Fruit fly (Drosophila melanogaster) whole organism, pupa: ENCODE data around the gene RPA2.

ENCODE experiments used
- CG10348 ChIP-seq: fragments of 200-800 bp; sonication (Bioruptor generic); IDR thresholded peaks from 2 replicates; pipeline ENCODE4 v1.3.6; 2022; ENCODE audit warnings: missing biosample characterization, missing genetic modification characterization
- CG12605 ChIP-seq: fragments of 200-800 bp; sonication (Bioruptor generic); IDR thresholded peaks from 2 replicates; pipeline ENCODE4 v1.3.6; 2022; ENCODE audit warnings: missing biosample characterization, missing genetic modification characterization
- CG13204 ChIP-seq: fragments of 200-800 bp; sonication (Bioruptor generic); optimal IDR thresholded peaks from 2 replicates; lab custom pipeline; 2018; ENCODE audit warnings: missing biosample characterization, mild to moderate bottlenecking, missing genetic modification characterization, moderate library complexity
- CG14655 ChIP-seq: fragments of 200-800 bp; sonication (Bioruptor generic); optimal IDR thresholded peaks from 3 replicates; lab custom pipeline; 2017; ENCODE audit warnings: mild to moderate bottlenecking, missing biosample characterization, missing genetic modification reagents, missing genetic modification characterization
- CG15710 ChIP-seq: fragments of 200-800 bp; sonication (Bioruptor generic); optimal IDR thresholded peaks from 2 replicates; lab custom pipeline; 2018; ENCODE audit warnings: missing biosample characterization, mild to moderate bottlenecking, missing genetic modification characterization, moderate library complexity
- CG17806 ChIP-seq: fragments of 200-800 bp; sonication (Bioruptor generic); optimal IDR thresholded peaks from 2 replicates; lab custom pipeline; 2018; ENCODE audit warnings: missing biosample characterization, mild to moderate bottlenecking, missing genetic modification characterization, moderate library complexity
- CG32121 ChIP-seq: fragments of 200-800 bp; sonication (Bioruptor generic); IDR thresholded peaks from 2 replicates; pipeline ENCODE4 v1.3.6; 2022; ENCODE audit warnings: missing biosample characterization, missing genetic modification characterization
- CG34367 ChIP-seq: fragments of 200-800 bp; sonication (Bioruptor generic); optimal IDR thresholded peaks from 2 replicates; lab custom pipeline; 2018; ENCODE audit warnings: missing biosample characterization, mild to moderate bottlenecking, missing genetic modification characterization
- CG4496 ChIP-seq: fragments of 200-800 bp; sonication (Bioruptor generic); IDR thresholded peaks from 3 replicates; pipeline ENCODE4 v1.3.6; 2022; ENCODE audit warnings: missing biosample characterization, missing genetic modification characterization
- CG8159 ChIP-seq: fragments of 200-800 bp; sonication (Bioruptor generic); optimal IDR thresholded peaks from 3 replicates; lab custom pipeline; 2018; ENCODE audit warnings: missing biosample characterization, mild to moderate bottlenecking, missing genetic modification characterization, moderate library complexity
- CG8301 ChIP-seq: fragments of 200-800 bp; sonication (Bioruptor generic); optimal IDR thresholded peaks from 2 replicates; lab custom pipeline; 2018; ENCODE audit warnings: missing biosample characterization, mild to moderate bottlenecking, missing genetic modification characterization
- CG9948 ChIP-seq: fragments of 200-800 bp; sonication (Bioruptor generic); optimal IDR thresholded peaks from 2 replicates; lab custom pipeline; 2018; ENCODE audit warnings: missing biosample characterization, mild to moderate bottlenecking, missing genetic modification characterization, moderate library complexity
- D1 ChIP-seq: fragments of 200-800 bp; sonication (Bioruptor generic); optimal IDR thresholded peaks from 2 replicates; lab custom pipeline; 2018; ENCODE audit warnings: missing biosample characterization, mild to moderate bottlenecking, missing genetic modification characterization, moderate library complexity
- EcR ChIP-seq: fragments of 200-800 bp; sonication (Bioruptor generic); optimal IDR thresholded peaks from 3 replicates; lab custom pipeline; 2019; ENCODE audit warnings: missing biosample characterization, missing genetic modification characterization, mild to moderate bottlenecking, moderate library complexity, missing genetic modification reagents
- Ets98B ChIP-seq: fragments of 200-800 bp; sonication (Bioruptor generic); IDR thresholded peaks from 2 replicates; pipeline ENCODE4 v1.3.6; 2022; ENCODE audit warnings: missing biosample characterization, missing genetic modification characterization
- Pif1A ChIP-seq: fragments of 200-800 bp; sonication (Bioruptor generic); optimal IDR thresholded peaks from 3 replicates; lab custom pipeline; 2016; ENCODE audit warnings: missing biosample characterization, missing genetic modification characterization
- Pif1B ChIP-seq: fragments of 200-800 bp; sonication (Bioruptor generic); optimal IDR thresholded peaks from 3 replicates; lab custom pipeline; 2016; ENCODE audit warnings: missing biosample characterization, missing genetic modification characterization
- Snoo ChIP-seq: fragments of 200-800 bp; sonication (Bioruptor generic); optimal IDR thresholded peaks from 3 replicates; lab custom pipeline; 2017; ENCODE audit warnings: missing biosample characterization, mild to moderate bottlenecking, missing genetic modification characterization, inconsistent platforms
- fd96Ca ChIP-seq: fragments of 200-800 bp; sonication (Bioruptor generic); IDR thresholded peaks from 3 replicates; pipeline ENCODE4 v1.3.6; 2022; ENCODE audit warnings: missing biosample characterization, missing genetic modification characterization
- gl ChIP-seq: fragments of 200-800 bp; sonication (Bioruptor generic); optimal IDR thresholded peaks from 2 replicates; lab custom pipeline; 2018; ENCODE audit warnings: missing biosample characterization, mild to moderate bottlenecking, missing genetic modification characterization
- rn ChIP-seq: fragments of 200-800 bp; sonication (Bioruptor generic); IDR thresholded peaks from 2 replicates; pipeline ENCODE4 v1.3.6; 2022; ENCODE audit warnings: missing biosample characterization, missing genetic modification characterization

The RPA2 gene

dm6 chr2L:20918733-20919132 lies 7.2 kb downstream of the RPA2 start, which contains the start of the genes CG43739 and sky:
Gene CG43739, minus strand, starts transcription at chr2L:20918931.
Gene sky, minus strand, starts transcription at chr2L:20918931.
- TF ChIP-seq CG4496 (GFP tag; lab: Robert Waterston, UW) = 0 out of 3 replicates have a peak, but pooled peaks have one; percentile 6
- TF ChIP-seq Ets98B = peak; percentile 18; the same call in 1 of the 2 replicates
- no peak for TF ChIP-seq CG32121 (GFP tag; lab: Robert Waterston, UW)

dm6 chr2L:20918056-20918674 lies 7.8 kb downstream of the RPA2 start:
- TF ChIP-seq CG13204 (GFP tag; lab: Kevin White, UChicago) = no peak
- TF ChIP-seq D1 (tag; lab: Kevin White, UChicago) = no peak
- peak; percentile 29 for TF ChIP-seq CG14655
- TF ChIP-seq rn (GFP tag; lab: Robert Waterston, UW) = no peak
- TF ChIP-seq CG34367 = peak; percentile 36
- peak; percentile 87 for TF ChIP-seq CG12605 (GFP tag; lab: Robert Waterston, UW)
- peak; percentile 69 for TF ChIP-seq CG8301 (tag; lab: Kevin White, UChicago)
- TF ChIP-seq CG17806 (tag; lab: Kevin White, UChicago) = peak; percentile 25
- TF ChIP-seq fd96Ca (GFP tag; lab: Robert Waterston, UW) = no peak
- 0 out of 2 replicates have a peak, but pooled peaks have one; percentile 32 for TF ChIP-seq CG10348 (GFP tag; lab: Robert Waterston, UW)
- peak; percentile 65 for TF ChIP-seq CG15710 (tag; lab: Kevin White, UChicago)
- peak; percentile 77 for TF ChIP-seq Pif1B (GFP tag; lab: Kevin White, UChicago)
- TF ChIP-seq CG4496 (GFP tag; lab: Robert Waterston, UW) = peak; percentile 71
- TF ChIP-seq CG9948 (tag; lab: Kevin White, UChicago) = peak; percentile 46
- TF ChIP-seq EcR (GFP tag; lab: Kevin White, UChicago) = no peak
- TF ChIP-seq CG32121 (GFP tag; lab: Robert Waterston, UW) = peak; percentile 34; the same call in 1 of the 2 replicates
- TF ChIP-seq gl (tag; lab: Kevin White, UChicago) = no peak
- peak; percentile 71 for TF ChIP-seq Snoo (tag; lab: Kevin White, UChicago)
- peak; percentile 74 for TF ChIP-seq Ets98B
- TF ChIP-seq Pif1A (GFP tag; lab: Kevin White, UChicago) = peak; percentile 15
- TF ChIP-seq CG8159 = no peak

dm6 chr2L:20917235-20918055 lies 8.5 kb downstream of the RPA2 start:
- TF ChIP-seq Ets98B (no peak; the same call in 1 of the 2 replicates), CG17806 (tag; lab: Kevin White, UChicago) (peak; percentile 87), CG13204 (GFP tag; lab: Kevin White, UChicago) (no peak), Pif1A (GFP tag; lab: Kevin White, UChicago) (peak; percentile 84), CG10348 (GFP tag; lab: Robert Waterston, UW) (no peak), CG15710 (tag; lab: Kevin White, UChicago) (peak; percentile 51), EcR (GFP tag; lab: Kevin White, UChicago) (no peak), CG12605 (GFP tag; lab: Robert Waterston, UW) (0 out of 2 replicates have a peak, but pooled peaks have one; percentile 10), rn (GFP tag; lab: Robert Waterston, UW) (no peak; the same call in 1 of the 2 replicates), gl (tag; lab: Kevin White, UChicago) (peak; percentile 55), CG32121 (GFP tag; lab: Robert Waterston, UW) (peak; percentile 65; the same call in 1 of the 2 replicates), CG4496 (GFP tag; lab: Robert Waterston, UW) (peak; percentile 28; the same call in 2 of the 3 replicates), CG9948 (tag; lab: Kevin White, UChicago) (peak; percentile 87), CG8301 (tag; lab: Kevin White, UChicago) (peak; percentile 88), Pif1B (GFP tag; lab: Kevin White, UChicago) (peak; percentile 52), CG8159 (peak; percentile 88), CG34367 (peak; percentile 54), CG14655 (peak; percentile 88), fd96Ca (GFP tag; lab: Robert Waterston, UW) (peak; percentile 13; the same call in 2 of the 3 replicates), Snoo (tag; lab: Kevin White, UChicago) (peak; percentile 40), D1 (tag; lab: Kevin White, UChicago) (peak; percentile 80)
- TF ChIP-seq, all 21 proteins: peak for 16

- TF ChIP-seq Pif1B (GFP tag; lab: Kevin White, UChicago) (no peak), CG4496 (GFP tag; lab: Robert Waterston, UW) (no peak), CG12605 (GFP tag; lab: Robert Waterston, UW) (no peak; the same call in 1 of the 2 replicates), CG10348 (GFP tag; lab: Robert Waterston, UW) (no peak), Snoo (tag; lab: Kevin White, UChicago) (no peak), CG15710 (tag; lab: Kevin White, UChicago) (peak; percentile 60), CG32121 (GFP tag; lab: Robert Waterston, UW) (no peak), CG8301 (tag; lab: Kevin White, UChicago) (no peak), D1 (tag; lab: Kevin White, UChicago) (peak; percentile 47), rn (GFP tag; lab: Robert Waterston, UW) (no peak), gl (tag; lab: Kevin White, UChicago) (peak; percentile 90), Pif1A (GFP tag; lab: Kevin White, UChicago) (peak; percentile 16), fd96Ca (GFP tag; lab: Robert Waterston, UW) (no peak), CG17806 (tag; lab: Kevin White, UChicago) (peak; percentile 36), CG13204 (GFP tag; lab: Kevin White, UChicago) (peak; percentile 70), CG9948 (tag; lab: Kevin White, UChicago) (peak; percentile 44), CG34367 (peak; percentile 71), CG14655 (no peak), CG8159 (peak; percentile 73), Ets98B (no peak), EcR (GFP tag; lab: Kevin White, UChicago) (peak; percentile 33)
These were observed 9.2 kb downstream of the RPA2 start for dm6 chr2L:20916672-20917209.
